Worm (Caenorhabditis elegans) whole organism, midembryonic: ENCODE data around the gene clec-250.

Source experiments
- T22C8.4 ChIP-seq: fragments of 200-800 bp; sonication (Bioruptor generic); IDR thresholded peaks from 2 replicates; pipeline ENCODE4 v1.3.6; 2022; ENCODE audit warnings: missing genetic modification characterization, missing compliant biosample characterization
- cog-1 ChIP-seq: sonication (generic microtip); optimal IDR thresholded peaks from 2 replicates; lab custom pipeline; 2016; ENCODE audit warnings: missing genetic modification characterization, missing compliant biosample characterization
- flt-1 ChIP-seq: fragments of 200-800 bp; sonication (Bioruptor generic); IDR thresholded peaks from 2 replicates; pipeline ENCODE4 v1.3.6; 2022; ENCODE audit warnings: missing genetic modification characterization, missing compliant biosample characterization
- klf-2 ChIP-seq: fragments of 200-800 bp; sonication (Bioruptor generic); conservative IDR thresholded peaks from 2 replicates; pipeline ENCODE4 v1.3.6; 2022; ENCODE audit warnings: missing genetic modification reagents, missing genetic modification characterization, missing compliant biosample characterization
- med-1 ChIP-seq: sonication (generic microtip); optimal IDR thresholded peaks from 2 replicates; lab custom pipeline; 2017; ENCODE audit warnings: missing genetic modification characterization, mild to moderate bottlenecking, missing compliant biosample characterization, antibody characterized with exemption, missing genetic modification reagents; ENCODE audit not compliant: insufficient read depth
- ref-1 ChIP-seq: fragments of 200-800 bp; sonication (Bioruptor generic); conservative IDR thresholded peaks from 2 replicates; pipeline ENCODE4 v1.3.6; 2022; ENCODE audit warnings: missing genetic modification reagents, missing genetic modification characterization, missing compliant biosample characterization
- tab-1 ChIP-seq: fragments of 200-800 bp; sonication (Bioruptor generic); IDR thresholded peaks from 2 replicates; pipeline ENCODE4 v1.3.6; 2022; ENCODE audit warnings: missing genetic modification characterization, missing compliant biosample characterization
- ztf-23 ChIP-seq: fragments of 200-800 bp; sonication (Bioruptor generic); IDR thresholded peaks from 2 replicates; pipeline ENCODE4 v1.3.6; 2022; ENCODE audit warnings: missing genetic modification reagents, missing genetic modification characterization, missing compliant biosample characterization
- ztf-29 ChIP-seq: fragments of 200-800 bp; sonication (Bioruptor generic); IDR thresholded peaks from 2 replicates; pipeline ENCODE4 v1.3.6; 2022; ENCODE audit warnings: missing genetic modification reagents, missing genetic modification characterization, missing compliant biosample characterization

- no peak for TF ChIP-seq ztf-23
- no peak for TF ChIP-seq ref-1 (GFP tag; lab: Robert Waterston, UW)
- no peak for TF ChIP-seq klf-2 (GFP tag; lab: Robert Waterston, UW)
- no peak for TF ChIP-seq flt-1
- no peak for TF ChIP-seq tab-1 (GFP tag; lab: Robert Waterston, UW)
- TF ChIP-seq ztf-29 (GFP tag; lab: Robert Waterston, UW): no peak
- TF ChIP-seq T22C8.4: no peak
- no peak for TF ChIP-seq cog-1 (tag; lab: Kevin White, UChicago)
- no peak for TF ChIP-seq med-1 (GFP tag; lab: Kevin White, UChicago)
These were observed 18.2 kb upstream of the clec-250 start, which contains the start of gene F11D11.3 for ce11 chrV:18760174-18760573.
